Worm (Caenorhabditis elegans): ENCODE measurements around the gene slc-17.2.
A peak's percentile ranks its signal among the peaks of the same experiment; 100 is the strongest.
"Not testable (repeated sequence)": the region's sequence is repeated elsewhere in the genome, so short reads cannot be mapped to it uniquely, and the experiment has no call there.

slc-17.2 gene

DNA sequence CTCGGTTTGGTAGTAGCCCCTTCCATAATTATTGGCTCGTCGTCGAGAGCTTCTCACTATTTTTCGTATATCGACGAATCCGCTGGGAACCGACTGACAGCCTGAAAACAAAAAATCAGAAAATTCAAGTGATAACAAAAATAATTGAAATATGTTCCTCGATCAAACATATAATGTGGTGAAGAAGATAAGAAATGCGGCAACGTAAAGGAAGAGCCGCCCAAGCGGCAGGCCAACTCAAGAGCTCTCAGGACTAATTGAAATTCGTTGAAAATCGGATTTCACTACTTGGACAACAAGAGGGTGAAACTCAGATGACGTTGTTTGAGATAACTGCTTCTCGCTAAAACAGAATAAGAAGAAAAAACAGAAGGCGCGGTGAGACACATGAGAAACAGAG is at the start of gene slc-17.2:
slc-17.2 (minus strand) TSS at position 101 of the 400 bp plus-strand sequence.
- no peak for TF ChIP-seq med-1 (GFP tag; optimal IDR thresholded peaks at IDR 0.05; ENCODE audit: insufficient read depth)
- no peak for TF ChIP-seq flt-1 (GFP tag; IDR thresholded peaks at IDR 0.05)
- TF ChIP-seq T22C8.4 (GFP tag; IDR thresholded peaks at IDR 0.05) = no peak
- no peak for TF ChIP-seq cog-1 (tag; optimal IDR thresholded peaks at IDR 0.05)
- no peak for TF ChIP-seq ztf-23 (GFP tag; IDR thresholded peaks at IDR 0.05)
- no peak for TF ChIP-seq ref-1 (GFP tag; conservative IDR thresholded peaks at IDR 0.05)
- no peak for TF ChIP-seq klf-2 (GFP tag; conservative IDR thresholded peaks at IDR 0.05)

DNA sequence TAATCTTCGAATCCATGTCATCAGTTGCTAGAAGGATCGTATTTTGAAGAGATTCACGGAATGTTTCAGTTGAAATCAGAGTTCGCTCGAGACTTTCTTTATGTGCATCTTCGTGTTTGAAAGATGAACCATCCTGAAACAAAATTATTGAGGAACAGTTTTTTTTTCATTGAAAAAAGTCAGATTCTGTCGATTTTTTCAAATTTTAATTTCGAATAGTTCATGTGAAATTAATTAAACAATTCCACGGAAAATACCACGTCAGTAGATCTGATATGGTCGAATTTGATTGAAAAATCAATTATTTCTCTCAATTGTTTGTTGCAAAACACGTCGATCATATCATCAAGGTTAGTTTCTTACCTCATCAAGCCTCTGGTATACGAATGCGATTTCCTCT is 49.5 kb upstream of the slc-17.2 start, which contains the start of gene F54C8.1:
F54C8.1 (plus strand) TSS at position 301 of the 400 bp plus-strand sequence.
- TF ChIP-seq ztf-23 (GFP tag; IDR thresholded peaks at IDR 0.05) (no peak), T22C8.4 (GFP tag; IDR thresholded peaks at IDR 0.05) (no peak), tab-1 (GFP tag; IDR thresholded peaks at IDR 0.05) (no peak), ztf-29 (GFP tag; IDR thresholded peaks at IDR 0.05) (no peak), klf-2 (GFP tag; conservative IDR thresholded peaks at IDR 0.05) (no peak), med-1 (GFP tag; optimal IDR thresholded peaks at IDR 0.05; ENCODE audit: insufficient read depth) (no peak), ref-1 (GFP tag; conservative IDR thresholded peaks at IDR 0.05) (no peak), flt-1 (GFP tag; IDR thresholded peaks at IDR 0.05) (no peak), cog-1 (tag; optimal IDR thresholded peaks at IDR 0.05) (no peak)

DNA sequence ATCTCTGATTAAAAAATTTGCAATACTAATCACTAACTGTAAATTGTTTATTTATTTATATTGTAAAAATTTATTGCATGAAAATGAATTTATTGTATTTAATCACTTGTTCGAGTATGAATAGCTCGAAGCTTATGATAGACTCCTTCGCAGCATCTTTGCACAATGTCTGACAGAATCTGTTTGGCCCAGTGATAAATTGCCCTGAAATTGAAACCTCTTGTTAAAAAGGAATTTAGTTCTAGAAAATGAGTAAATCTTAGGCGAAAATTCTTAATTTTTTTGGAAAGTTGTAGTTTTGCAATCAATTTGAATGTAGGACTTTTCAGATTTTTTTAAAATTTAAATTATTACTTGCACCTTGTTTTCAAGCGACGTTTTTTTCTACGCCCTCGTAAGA is 45.1 kb upstream of the slc-17.2 start:
- TF ChIP-seq T22C8.4 (GFP tag; IDR thresholded peaks at IDR 0.05) = no peak
- TF ChIP-seq klf-2 (GFP tag; conservative IDR thresholded peaks at IDR 0.05) = no peak
- no peak for TF ChIP-seq ztf-29 (GFP tag; IDR thresholded peaks at IDR 0.05)
- TF ChIP-seq ztf-23 (GFP tag; IDR thresholded peaks at IDR 0.05) = no peak
- no peak for TF ChIP-seq ref-1 (GFP tag; conservative IDR thresholded peaks at IDR 0.05)
- TF ChIP-seq tab-1 (GFP tag; IDR thresholded peaks at IDR 0.05) = no peak
- no peak for TF ChIP-seq flt-1 (GFP tag; IDR thresholded peaks at IDR 0.05)
- no peak for TF ChIP-seq med-1 (GFP tag; optimal IDR thresholded peaks at IDR 0.05; ENCODE audit: insufficient read depth)
- TF ChIP-seq cog-1 (tag; optimal IDR thresholded peaks at IDR 0.05) = no peak

- no peak for TF ChIP-seq med-1 (GFP tag; optimal IDR thresholded peaks at IDR 0.05; ENCODE audit: insufficient read depth)
- TF ChIP-seq flt-1 (GFP tag; IDR thresholded peaks at IDR 0.05) = no peak
- TF ChIP-seq ztf-29 (GFP tag; IDR thresholded peaks at IDR 0.05) = no peak
- TF ChIP-seq klf-2 (GFP tag; conservative IDR thresholded peaks at IDR 0.05) = no peak
- no peak for TF ChIP-seq cog-1 (tag; optimal IDR thresholded peaks at IDR 0.05)
- no peak for TF ChIP-seq tab-1 (GFP tag; IDR thresholded peaks at IDR 0.05)
- no peak for TF ChIP-seq ztf-23 (GFP tag; IDR thresholded peaks at IDR 0.05)
- TF ChIP-seq ref-1 (GFP tag; conservative IDR thresholded peaks at IDR 0.05) = no peak
- no peak for TF ChIP-seq T22C8.4 (GFP tag; IDR thresholded peaks at IDR 0.05)
These were observed 43.7 kb upstream of the slc-17.2 start, which contains the start of gene cpar-1 for ce11 chrIII:9433576-9434107. Gene cpar-1 (plus strand): TSS chrIII:9434057.

ce11 chrIII:9426301-9426700 is 36.4 kb upstream of the slc-17.2 start, which contains the start of gene T26G10.5:
Gene T26G10.5 (minus strand): TSS chrIII:9426401.
- TF ChIP-seq ref-1 (GFP tag; conservative IDR thresholded peaks at IDR 0.05) (no peak), tab-1 (GFP tag; IDR thresholded peaks at IDR 0.05) (no peak), ztf-29 (GFP tag; IDR thresholded peaks at IDR 0.05) (no peak), flt-1 (GFP tag; IDR thresholded peaks at IDR 0.05) (no peak), klf-2 (GFP tag; conservative IDR thresholded peaks at IDR 0.05) (no peak), med-1 (GFP tag; optimal IDR thresholded peaks at IDR 0.05; ENCODE audit: insufficient read depth) (no peak), T22C8.4 (GFP tag; IDR thresholded peaks at IDR 0.05) (no peak), ztf-23 (GFP tag; IDR thresholded peaks at IDR 0.05) (no peak), cog-1 (tag; optimal IDR thresholded peaks at IDR 0.05) (no peak)

DNA sequence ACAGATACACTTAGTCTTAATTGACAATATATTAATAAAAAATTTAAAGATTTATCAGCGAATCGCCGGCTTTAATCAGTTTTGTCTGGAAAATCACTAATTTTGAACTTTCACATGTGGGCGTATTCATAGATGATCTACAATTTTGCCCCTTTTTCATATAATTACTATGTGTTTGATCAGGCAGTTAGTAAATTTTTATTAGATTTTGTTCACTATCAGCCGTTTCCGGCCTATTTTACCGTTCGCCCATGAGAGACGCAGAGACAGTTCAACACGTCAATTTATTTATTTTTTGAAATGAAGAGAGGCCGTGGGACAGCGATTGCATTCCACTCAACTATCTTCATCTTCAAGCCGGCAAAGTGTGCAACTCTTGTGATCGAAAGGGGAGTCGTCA is 30.3 kb upstream of the slc-17.2 start, which contains the start of gene T26G10.4:
T26G10.4 (plus strand) TSS at position 301 of the 400 bp plus-strand sequence.
- TF ChIP-seq tab-1 (GFP tag; IDR thresholded peaks at IDR 0.05); ref-1 (GFP tag; conservative IDR thresholded peaks at IDR 0.05); med-1 (GFP tag; optimal IDR thresholded peaks at IDR 0.05; ENCODE audit: insufficient read depth): not testable (repeated sequence)

- TF ChIP-seq ref-1 (GFP tag; conservative IDR thresholded peaks at IDR 0.05) = no peak
- TF ChIP-seq klf-2 (GFP tag; conservative IDR thresholded peaks at IDR 0.05) = no peak
- no peak for TF ChIP-seq med-1 (GFP tag; optimal IDR thresholded peaks at IDR 0.05; ENCODE audit: insufficient read depth)
- no peak for TF ChIP-seq ztf-23 (GFP tag; IDR thresholded peaks at IDR 0.05)
- no peak for TF ChIP-seq flt-1 (GFP tag; IDR thresholded peaks at IDR 0.05)
- no peak for TF ChIP-seq ztf-29 (GFP tag; IDR thresholded peaks at IDR 0.05)
- TF ChIP-seq T22C8.4 (GFP tag; IDR thresholded peaks at IDR 0.05) = no peak
- no peak for TF ChIP-seq cog-1 (tag; optimal IDR thresholded peaks at IDR 0.05)
- TF ChIP-seq tab-1 (GFP tag; IDR thresholded peaks at IDR 0.05) = no peak
These were observed 23.4 kb upstream of the slc-17.2 start, which contains the start of gene T26G10.3 for ce11 chrIII:9413340-9413739. Gene T26G10.3 (minus strand): TSS chrIII:9413440.

ce11 chrIII:9408304-9408703 is 18.4 kb upstream of the slc-17.2 start:
- 0 out of 2 replicates have a peak, but pooled peaks have one; percentile 45 for TF ChIP-seq tab-1 (GFP tag; IDR thresholded peaks at IDR 0.05)

DNA sequence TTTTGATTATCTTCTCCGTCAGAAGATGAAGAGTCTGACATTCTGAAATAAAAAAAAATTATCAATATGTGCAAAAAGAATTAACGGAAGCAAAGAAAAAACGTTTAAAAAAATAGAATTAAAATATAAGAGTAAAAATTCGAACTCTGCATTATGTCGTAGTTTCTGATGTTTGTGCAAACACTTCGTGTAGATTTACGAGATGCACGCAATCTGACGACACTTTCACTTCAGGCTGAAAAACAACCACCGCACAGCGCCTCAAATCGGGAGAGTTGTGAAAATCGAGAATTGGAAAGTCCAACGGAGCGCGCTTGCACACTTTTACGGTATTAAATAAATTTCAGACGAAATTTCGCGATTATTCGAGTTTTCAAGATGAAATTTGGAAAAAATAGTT is 16.7 kb upstream of the slc-17.2 start, which contains the start of gene T26G10.1:
T26G10.1 (minus strand) TSS at position 42 of the 400 bp plus-strand sequence.
- TF ChIP-seq klf-2 (GFP tag; conservative IDR thresholded peaks at IDR 0.05) = no peak
- peak; percentile 47; the same call in 1 of the 2 replicates for TF ChIP-seq ztf-23 (GFP tag; IDR thresholded peaks at IDR 0.05)

DNA sequence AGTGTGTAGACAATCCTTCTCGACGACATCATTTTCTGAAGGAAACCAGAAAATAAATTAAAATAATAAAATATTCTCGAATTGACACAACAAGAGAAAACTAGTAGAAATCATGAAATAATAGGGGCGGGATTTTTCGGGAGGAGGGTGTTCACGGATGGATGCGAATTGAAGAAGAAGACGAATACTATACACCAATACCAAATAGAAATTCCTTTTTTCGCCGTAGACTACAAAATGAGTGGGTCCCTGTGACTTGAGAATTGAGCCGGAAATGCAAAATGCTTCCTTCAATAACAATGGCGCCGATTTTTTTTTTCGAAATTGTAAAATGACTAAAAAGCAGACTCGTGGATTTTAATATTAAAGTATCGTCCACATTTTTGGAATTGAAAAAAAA is 11.1 kb upstream of the slc-17.2 start, which contains the start of gene nlp-48:
nlp-48 (minus strand) TSS at position 101 of the 400 bp plus-strand sequence.
- TF ChIP-seq flt-1 (GFP tag; IDR thresholded peaks at IDR 0.05) (no peak), ref-1 (GFP tag; conservative IDR thresholded peaks at IDR 0.05) (no peak), ztf-23 (GFP tag; IDR thresholded peaks at IDR 0.05) (no peak), med-1 (GFP tag; optimal IDR thresholded peaks at IDR 0.05; ENCODE audit: insufficient read depth) (no peak), T22C8.4 (GFP tag; IDR thresholded peaks at IDR 0.05) (no peak), ztf-29 (GFP tag; IDR thresholded peaks at IDR 0.05) (no peak), klf-2 (GFP tag; conservative IDR thresholded peaks at IDR 0.05) (no peak), cog-1 (tag; optimal IDR thresholded peaks at IDR 0.05) (no peak), tab-1 (GFP tag; IDR thresholded peaks at IDR 0.05) (no peak)
